Fruit fly (Drosophila melanogaster): ENCODE measurements around the gene Klp3A.

- TF ChIP-seq E2f2 (GFP tag; IDR thresholded peaks at IDR 0.05) = no peak
- TF ChIP-seq chinmo (GFP tag; IDR thresholded peaks at IDR 0.05; ENCODE audit: partially characterized antibody) = no peak
- TF ChIP-seq Antp (GFP tag; optimal IDR thresholded peaks at IDR 0.05) = no peak
- no peak for TF ChIP-seq Fer3 (tag; optimal IDR thresholded peaks at IDR 0.05)
Measured at dm6 chrX:2590607-2591006, 13.2 kb downstream of the Klp3A start.

Data from whole organism, embryonic.